Worm (Caenorhabditis elegans): ENCODE data around the gene F01F1.15.

Gene F01F1.15

DNA sequence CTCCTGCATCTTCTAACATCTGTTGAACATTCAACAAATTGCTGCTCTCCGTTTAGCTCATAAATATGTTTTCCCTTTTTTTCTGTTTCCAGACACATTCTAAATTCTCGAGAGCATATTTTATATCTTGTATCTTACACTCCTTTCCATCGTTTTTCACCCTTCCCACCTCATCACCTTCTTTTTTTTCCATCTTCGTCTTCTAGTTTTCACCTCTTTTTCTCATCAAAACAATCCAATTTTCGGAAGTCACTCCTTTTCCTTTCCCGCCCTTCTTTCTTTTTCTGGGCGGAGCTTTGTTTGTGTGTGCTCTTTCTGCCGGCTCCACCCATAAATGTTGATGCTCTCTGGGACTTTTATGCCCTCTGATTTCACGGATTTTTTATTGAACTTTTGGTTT is 46.5 kb downstream of the F01F1.15 start:
- TF ChIP-seq C17E4.6 (GFP tag; IDR thresholded peaks at IDR 0.05): no peak
- TF ChIP-seq die-1 (tag; optimal IDR thresholded peaks at IDR 0.05): no peak
- no peak for TF ChIP-seq snpc-1.1 (tag; optimal IDR thresholded peaks at IDR 0.05; ENCODE audit: insufficient read depth)
- TF ChIP-seq dpl-1 (GFP tag; optimal IDR thresholded peaks at IDR 0.05): no peak
- TF ChIP-seq repo-1 (tag; optimal IDR thresholded peaks at IDR 0.05): no peak
- no peak for TF ChIP-seq ekl-4 (GFP tag; IDR thresholded peaks at IDR 0.05)
- TF ChIP-seq mel-28 (tag; optimal IDR thresholded peaks at IDR 0.05; ENCODE audit: borderline replicate concordance): no peak
- no peak for TF ChIP-seq F23B12.7 (tag; optimal IDR thresholded peaks at IDR 0.05; ENCODE audit: insufficient read depth)
- TF ChIP-seq Y79H2A.3 (GFP tag; conservative IDR thresholded peaks at IDR 0.05): no peak
- TF ChIP-seq athp-1 (tag; optimal IDR thresholded peaks at IDR 0.05): no peak
- TF ChIP-seq egl-44 (GFP tag; IDR thresholded peaks at IDR 0.05): no peak
- TF ChIP-seq nhr-27 (tag; optimal IDR thresholded peaks at IDR 0.05): no peak
- no peak for TF ChIP-seq Y53G8AR.9 (GFP tag; conservative IDR thresholded peaks at IDR 0.05)
- no peak for TF ChIP-seq snpc-3.4 (tag; optimal IDR thresholded peaks at IDR 0.05)
- no peak for TF ChIP-seq let-526 (GFP tag; IDR thresholded peaks at IDR 0.05)
- TF ChIP-seq hlh-12 (tag; optimal IDR thresholded peaks at IDR 0.05): no peak
- TF ChIP-seq snpc-1.3 (tag; optimal IDR thresholded peaks at IDR 0.05; ENCODE audit: insufficient read depth): no peak
- TF ChIP-seq B0019.2 (GFP tag; conservative IDR thresholded peaks at IDR 0.05): no peak
- no peak for TF ChIP-seq him-1 (tag; optimal IDR thresholded peaks at IDR 0.05)
- TF ChIP-seq ztf-6 (GFP tag; IDR thresholded peaks at IDR 0.05): no peak

Measured in whole organism, young adult.